Worm (Caenorhabditis elegans) whole organism, L2 larva: ENCODE measurements around the gene Y45G5AL.1.

ENCODE experiments used
- F13H6.1 ChIP-seq: sonication (generic microtip); optimal IDR thresholded peaks from 2 replicates; lab custom pipeline; 2016; ENCODE audit warnings: missing genetic modification characterization, missing compliant biosample characterization
- ceh-16 ChIP-seq: fragments of 150-350 bp; optimal IDR thresholded peaks from 2 replicates; lab custom pipeline; 2014; ENCODE audit warnings: missing biosample characterization, missing genetic modification characterization
- lin-39 ChIP-seq: fragments of 150-350 bp; optimal IDR thresholded peaks from 2 replicates; lab custom pipeline; 2014; ENCODE audit warnings: missing biosample characterization, missing genetic modification reagents, missing genetic modification characterization
- mab-5 ChIP-seq: fragments of 150-350 bp; optimal IDR thresholded peaks from 2 replicates; lab custom pipeline; 2014; ENCODE audit warnings: missing biosample characterization, missing genetic modification characterization
- nhr-237 ChIP-seq: fragments of 150-350 bp; optimal IDR thresholded peaks from 2 replicates; lab custom pipeline; 2014; ENCODE audit warnings: missing biosample characterization, missing genetic modification characterization
- nhr-25 ChIP-seq: fragments of 150-350 bp; sonication (generic microtip); optimal IDR thresholded peaks from 3 replicates; lab custom pipeline; 2014; ENCODE audit warnings: missing biosample characterization, missing genetic modification characterization
- ztf-11 ChIP-seq: sonication (generic microtip); optimal IDR thresholded peaks from 2 replicates; lab custom pipeline; 2017; ENCODE audit warnings: missing biosample characterization, missing genetic modification characterization

ce11 chrV:4170138-4170537 is 25.8 kb downstream of the Y45G5AL.1 start, which contains the start of gene Y45G5AM.7:
- TF ChIP-seq nhr-237 (tag; lab: Kevin White, UChicago) (no peak), nhr-25 (tag; lab: Kevin White, UChicago) (no peak), ztf-11 (tag; lab: Kevin White, UChicago) (no peak), F13H6.1 (tag; lab: Kevin White, UChicago) (no peak), mab-5 (tag; lab: Kevin White, UChicago) (no peak), ceh-16 (tag; lab: Kevin White, UChicago) (no peak), lin-39 (tag; lab: Kevin White, UChicago) (no peak)
